Fruit fly (Drosophila melanogaster) whole organism, embryonic: ENCODE results near the gene Sytbeta.

Source experiments
- BEAF-32 ChIP-seq: fragments of 200-800 bp; sonication (Bioruptor generic); optimal IDR thresholded peaks from 3 replicates; lab custom pipeline; 2017; ENCODE audit warnings: missing biosample characterization, missing genetic modification characterization, mild to moderate bottlenecking, moderate library complexity, missing genetic modification reagents
- Bgb ChIP-seq: fragments of 200-800 bp; sonication (Bioruptor generic); IDR thresholded peaks from 2 replicates; pipeline ENCODE4 v1.3.6; 2022; ENCODE audit warnings: missing biosample characterization, missing genetic modification characterization; ENCODE audit not compliant: partially characterized antibody
- BtbVII ChIP-seq: fragments of 200-800 bp; sonication (Bioruptor generic); optimal IDR thresholded peaks from 3 replicates; lab custom pipeline; 2017; ENCODE audit warnings: missing biosample characterization, mild to moderate bottlenecking, missing genetic modification characterization
- CG10366 ChIP-seq: fragments of 200-800 bp; sonication (Bioruptor generic); IDR thresholded peaks from 2 replicates; pipeline ENCODE4 v1.3.6; 2022; ENCODE audit warnings: missing biosample characterization, missing genetic modification characterization
- CG12071 ChIP-seq: fragments of 200-800 bp; sonication (Bioruptor generic); optimal IDR thresholded peaks from 3 replicates; lab custom pipeline; 2018; ENCODE audit warnings: missing biosample characterization, mild to moderate bottlenecking, missing genetic modification characterization
- CG12155 ChIP-seq: fragments of 200-800 bp; sonication (Bioruptor generic); optimal IDR thresholded peaks from 3 replicates; lab custom pipeline; 2016; ENCODE audit warnings: missing biosample characterization, missing genetic modification characterization
- CG15011 ChIP-seq: fragments of 200-800 bp; sonication (Bioruptor generic); optimal IDR thresholded peaks from 3 replicates; lab custom pipeline; 2018; ENCODE audit warnings: missing biosample characterization, mild to moderate bottlenecking, missing genetic modification characterization
- CG16779 ChIP-seq: fragments of 200-800 bp; sonication (Bioruptor generic); IDR thresholded peaks from 2 replicates; pipeline ENCODE4 v1.3.6; 2022; ENCODE audit warnings: missing biosample characterization, missing genetic modification characterization
- CG16815 ChIP-seq: fragments of 200-800 bp; sonication (Bioruptor generic); optimal IDR thresholded peaks from 3 replicates; lab custom pipeline; 2017; ENCODE audit warnings: missing biosample characterization, mild to moderate bottlenecking, missing genetic modification characterization
- CG18011 ChIP-seq: fragments of 200-800 bp; sonication (Bioruptor generic); optimal IDR thresholded peaks from 2 replicates; lab custom pipeline; 2017; ENCODE audit warnings: missing biosample characterization, missing genetic modification characterization, mild to moderate bottlenecking, moderate library complexity, missing genotype
- CG2875 ChIP-seq: fragments of 200-800 bp; sonication (Bioruptor generic); optimal IDR thresholded peaks from 2 replicates; lab custom pipeline; 2017; ENCODE audit warnings: missing biosample characterization, mild to moderate bottlenecking, missing genetic modification characterization, missing genetic modification reagents
- CG30431 ChIP-seq: fragments of 200-800 bp; sonication (Bioruptor generic); optimal IDR thresholded peaks from 2 replicates; lab custom pipeline; 2017; ENCODE audit warnings: missing biosample characterization, missing genetic modification characterization
- CG5245 ChIP-seq: fragments of 200-800 bp; sonication (Bioruptor generic); optimal IDR thresholded peaks from 3 replicates; lab custom pipeline; 2016; ENCODE audit warnings: missing biosample characterization, missing genetic modification characterization
- CG6689 ChIP-seq: fragments of 200-800 bp; sonication (Bioruptor generic); IDR thresholded peaks from 2 replicates; pipeline ENCODE4 v1.3.6; 2022; ENCODE audit warnings: missing biosample characterization, missing genetic modification characterization
- CG8281 ChIP-seq: fragments of 200-800 bp; sonication (Bioruptor generic); optimal IDR thresholded peaks from 2 replicates; lab custom pipeline; 2018; ENCODE audit warnings: missing biosample characterization, mild to moderate bottlenecking, missing genetic modification characterization, moderate library complexity
- CG8478 ChIP-seq: fragments of >200 bp; optimal IDR thresholded peaks from 2 replicates; lab custom pipeline; 2018
- Chrac-16 ChIP-seq: fragments of 200-800 bp; sonication (Bioruptor generic); optimal IDR thresholded peaks from 3 replicates; lab custom pipeline; 2016; ENCODE audit warnings: missing biosample characterization, missing genetic modification characterization
- D19A ChIP-seq: fragments of 200-800 bp; optimal IDR thresholded peaks from 3 replicates; lab custom pipeline; 2019; ENCODE audit warnings: missing biosample characterization, mild to moderate bottlenecking, missing genetic modification characterization, moderate library complexity
- Dfd ChIP-seq, 2 experiments: fragments of >200 bp; optimal IDR thresholded peaks; 2 replicates each; lab custom pipeline; 2017; ENCODE audit warnings: missing biosample characterization in 2 of 2, missing genetic modification characterization in 2 of 2
- Dll ChIP-seq: fragments of 200-800 bp; sonication (Bioruptor generic); IDR thresholded peaks from 4 replicates; pipeline ENCODE4 v1.3.6; 2022; ENCODE audit warnings: missing biosample characterization, missing genetic modification characterization; ENCODE audit not compliant: partially characterized antibody
- E2f1 ChIP-seq: fragments of 200-800 bp; sonication (Bioruptor generic); IDR thresholded peaks from 2 replicates; pipeline ENCODE4 v1.3.6; 2022; ENCODE audit warnings: missing biosample characterization, missing genetic modification characterization
- Gsc ChIP-seq: fragments of 200-800 bp; sonication (Bioruptor generic); IDR thresholded peaks from 2 replicates; pipeline ENCODE4 v1.3.6; 2022; ENCODE audit warnings: missing biosample characterization, missing genetic modification characterization
- HLH54F ChIP-seq: fragments of 200-800 bp; sonication (Bioruptor generic); optimal IDR thresholded peaks from 3 replicates; lab custom pipeline; 2016; ENCODE audit warnings: missing biosample characterization, missing genetic modification characterization
- HLHmδ ChIP-seq: fragments of 200-800 bp; sonication (Bioruptor generic); optimal IDR thresholded peaks from 2 replicates; lab custom pipeline; 2018; ENCODE audit warnings: missing biosample characterization, mild to moderate bottlenecking, missing genetic modification characterization, moderate library complexity
- Hand ChIP-seq: fragments of 200-800 bp; sonication (Bioruptor generic); optimal IDR thresholded peaks from 2 replicates; lab custom pipeline; 2017; ENCODE audit warnings: mild to moderate bottlenecking, missing biosample characterization, missing genetic modification reagents, missing genetic modification characterization
- HmgD ChIP-seq: fragments of 200-800 bp; sonication (Bioruptor generic); optimal IDR thresholded peaks from 3 replicates; lab custom pipeline; 2016; ENCODE audit warnings: missing biosample characterization, missing genetic modification characterization
- Hr51 ChIP-seq, 2 experiments: fragments of 200-800 bp; sonication (Bioruptor generic); optimal IDR thresholded peaks; 2 replicates in 1 of 2; 3 replicates in 1 of 2; lab custom pipeline; 2016 to 2018; ENCODE audit warnings: missing biosample characterization in 2 of 2, missing genetic modification characterization in 2 of 2, mild to moderate bottlenecking in 1 of 2, moderate library complexity in 1 of 2
- Hr78 ChIP-seq, 2 experiments: fragments of 200-800 bp in 1 of 2; fragments of >200 bp in 1 of 2; sonication (Bioruptor generic) in 1 of 2; optimal IDR thresholded peaks; 2 replicates each; lab custom pipeline; 2017 to 2019; ENCODE audit warnings: missing biosample characterization in 2 of 2, missing genetic modification characterization in 2 of 2, mild to moderate bottlenecking in 1 of 2, moderate library complexity in 1 of 2
- Hsf ChIP-seq: fragments of 200-800 bp; sonication (Bioruptor generic); optimal IDR thresholded peaks from 3 replicates; lab custom pipeline; 2016; ENCODE audit warnings: missing biosample characterization, missing genetic modification characterization
- Mrtf ChIP-seq: fragments of 200-800 bp; sonication (Bioruptor generic); IDR thresholded peaks from 3 replicates; pipeline ENCODE4 v1.3.6; 2022; ENCODE audit warnings: missing biosample characterization, missing genetic modification characterization
- Sox100B ChIP-seq: fragments of 200-800 bp; sonication (Bioruptor generic); optimal IDR thresholded peaks from 3 replicates; lab custom pipeline; 2018; ENCODE audit warnings: missing biosample characterization, mild to moderate bottlenecking, missing genetic modification characterization
- Xbp1 ChIP-seq: fragments of 200-800 bp; sonication (Bioruptor generic); optimal IDR thresholded peaks from 3 replicates; lab custom pipeline; 2016; ENCODE audit warnings: missing biosample characterization, mild to moderate bottlenecking, missing genetic modification characterization
- Xrp1 ChIP-seq: fragments of 200-800 bp; sonication (Bioruptor generic); IDR thresholded peaks from 2 replicates; pipeline ENCODE4 v1.3.6; 2022; ENCODE audit warnings: missing biosample characterization, missing genetic modification characterization
- aop ChIP-seq: fragments of 200-800 bp; sonication (Bioruptor generic); IDR thresholded peaks from 2 replicates; pipeline ENCODE4 v1.3.6; 2022; ENCODE audit warnings: missing biosample characterization, missing genetic modification characterization
- eve ChIP-seq, 2 experiments: fragments of >200 bp; optimal IDR thresholded peaks; 2 replicates each; lab custom pipeline; 2017; ENCODE audit warnings: missing biosample characterization in 2 of 2, missing genetic modification characterization in 2 of 2
- ftz-f1 ChIP-seq: fragments of 200-800 bp; sonication (Bioruptor generic); optimal IDR thresholded peaks from 2 replicates; lab custom pipeline; 2016; ENCODE audit warnings: missing biosample characterization, missing genetic modification characterization
- h ChIP-seq: fragments of >200 bp; optimal IDR thresholded peaks from 2 replicates; lab custom pipeline; 2017
- hkb ChIP-seq, 2 experiments: fragments of 200-800 bp in 1 of 2; fragments of >200 bp in 1 of 2; sonication (Bioruptor generic) in 1 of 2; IDR thresholded peaks in 1 of 2; optimal IDR thresholded peaks in 1 of 2; 2 replicates each; pipeline versions ENCODE4 v1.3.6 to Lab custom; 2017 to 2022; ENCODE audit warnings: missing biosample characterization in 1 of 2, missing genetic modification characterization in 1 of 2
- insv ChIP-seq, 2 experiments: fragments of 200-800 bp; sonication (Bioruptor generic); optimal IDR thresholded peaks; 3 replicates each; lab custom pipeline; 2016 to 2018; ENCODE audit warnings: missing biosample characterization in 2 of 2, missing genetic modification characterization in 2 of 2
- lola ChIP-seq, 3 experiments: fragments of >200 bp in 2 of 3; fragments of 200-800 bp in 1 of 3; sonication (Bioruptor generic) in 1 of 3; optimal IDR thresholded peaks; 2 replicates each; lab custom pipeline; 2017 to 2019; ENCODE audit warnings: missing biosample characterization in 3 of 3, missing genetic modification characterization in 3 of 3, mild to moderate bottlenecking in 1 of 3, moderate library complexity in 1 of 3
- rib ChIP-seq: fragments of 200-800 bp; sonication (Bioruptor generic); IDR thresholded peaks from 2 replicates; pipeline ENCODE4 v1.3.6; 2022; ENCODE audit warnings: missing biosample characterization, missing genetic modification characterization
- salm ChIP-seq: fragments of 200-800 bp; sonication (Bioruptor generic); optimal IDR thresholded peaks from 2 replicates; lab custom pipeline; 2018; ENCODE audit warnings: missing biosample characterization, mild to moderate bottlenecking, missing genetic modification characterization
- sima ChIP-seq: fragments of 200-800 bp; sonication (Bioruptor generic); optimal IDR thresholded peaks from 2 replicates; lab custom pipeline; 2016; ENCODE audit warnings: missing biosample characterization, missing genetic modification characterization
- sob ChIP-seq: fragments of 200-800 bp; sonication (Bioruptor generic); IDR thresholded peaks from 2 replicates; pipeline ENCODE4 v1.3.6; 2022; ENCODE audit warnings: missing biosample characterization, missing genetic modification characterization
- trem ChIP-seq: fragments of 200-800 bp; optimal IDR thresholded peaks from 3 replicates; lab custom pipeline; 2019; ENCODE audit warnings: missing biosample characterization, mild to moderate bottlenecking, missing genetic modification characterization, moderate library complexity
- tup ChIP-seq: fragments of 200-800 bp; sonication (Bioruptor generic); optimal IDR thresholded peaks from 2 replicates; lab custom pipeline; 2016; ENCODE audit warnings: missing biosample characterization, mild to moderate bottlenecking, missing genetic modification characterization, moderate library complexity
- yki ChIP-seq: fragments of >200 bp; optimal IDR thresholded peaks from 3 replicates; lab custom pipeline; 2018

Gene Sytbeta

DNA sequence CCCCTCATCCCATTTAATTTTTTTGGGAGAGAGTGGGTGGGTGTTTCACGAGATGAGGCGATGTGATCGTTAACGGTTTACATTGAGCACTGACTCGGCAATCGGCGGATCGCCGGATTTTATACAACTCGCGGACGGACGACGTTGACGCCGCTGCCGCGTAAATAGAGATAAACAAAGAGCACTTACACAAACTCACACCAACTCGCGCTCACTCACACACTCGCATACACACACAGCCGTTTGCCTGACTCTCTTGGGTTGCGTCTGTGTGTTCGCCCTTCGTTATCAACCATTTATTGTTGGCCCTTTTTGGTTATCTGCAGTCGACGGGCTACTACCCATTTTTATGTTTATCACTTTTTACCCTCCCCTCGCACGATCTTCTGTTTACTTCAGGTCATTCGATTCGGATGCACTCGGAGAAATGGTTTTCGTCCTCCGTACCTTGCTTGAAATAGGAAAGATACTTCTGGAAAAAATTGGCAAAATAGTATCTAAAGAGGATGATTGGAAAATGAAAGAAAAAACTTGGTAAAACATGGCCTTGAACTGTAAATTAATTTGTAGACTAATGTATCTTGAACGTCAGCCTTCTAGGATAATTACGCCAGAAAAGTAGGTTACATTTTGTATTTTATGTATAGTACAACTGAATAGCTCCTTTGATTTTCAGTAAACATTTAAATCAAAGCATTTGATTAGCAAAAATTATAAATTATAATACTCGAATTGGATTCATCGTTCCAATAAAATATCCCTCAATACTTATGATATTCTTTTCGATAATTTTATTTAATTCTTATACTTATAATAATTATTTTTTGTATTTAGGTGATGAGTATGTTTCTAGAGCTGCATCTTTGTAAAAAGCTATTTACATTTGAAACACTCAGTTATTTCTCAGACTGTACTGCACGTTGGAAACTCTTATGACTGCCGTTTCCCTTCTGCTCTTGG lies 87.0 kb downstream of the Sytbeta start (continued):
- TF ChIP-seq Mrtf (GFP tag; lab: Robert Waterston, UW), result 0 out of 3 replicates have a peak, but pooled peaks have one; percentile 27
- peak; percentile 26 for TF ChIP-seq Chrac-16
- TF ChIP-seq BtbVII (GFP tag; lab: Kevin White, UChicago), result no peak
- peak; percentile 23 for TF ChIP-seq CG2875 (GFP tag; lab: Kevin White, UChicago)
- TF ChIP-seq Hr78 (GFP tag; optimal IDR thresholded peaks at IDR 0.05; lab: Kevin White, UChicago), result peak in 1 of 2 experiments; percentile 94
- peak in 1 of 2 experiments; percentile 59 for TF ChIP-seq eve (GFP tag; optimal IDR thresholded peaks at IDR 0.05; lab: Kevin White, UChicago)
- no peak for TF ChIP-seq CG12155 (GFP tag; lab: Kevin White, UChicago)
- peak; percentile 28 for TF ChIP-seq ftz-f1 (GFP tag; lab: Kevin White, UChicago)
- peak; percentile 67; the same call in 1 of the 2 replicates for TF ChIP-seq sob (GFP tag; lab: Robert Waterston, UW)
- no peak for TF ChIP-seq E2f1 (GFP tag; lab: Robert Waterston, UW)
- TF ChIP-seq Gsc (GFP tag; lab: Robert Waterston, UW), result no peak
- TF ChIP-seq Hr51 (GFP tag; optimal IDR thresholded peaks at IDR 0.05; lab: Kevin White, UChicago), result peak in 1 of 2 experiments; percentile 14
- TF ChIP-seq CG10366 (GFP tag; lab: Robert Waterston, UW), result no peak; the same call in 1 of the 2 replicates
- no peak for TF ChIP-seq Hand (GFP tag; lab: Kevin White, UChicago)
- TF ChIP-seq CG8478 (lab: Kevin White, UChicago), result no peak
- TF ChIP-seq trem (tag; lab: Kevin White, UChicago), result peak; percentile 41
- peak in 1 of 2 experiments; percentile 36 for TF ChIP-seq insv (GFP tag; optimal IDR thresholded peaks at IDR 0.05; lab: Kevin White, UChicago)
- TF ChIP-seq HLH54F (GFP tag; lab: Kevin White, UChicago), result no peak
- TF ChIP-seq CG5245 (GFP tag; lab: Kevin White, UChicago), result no peak
- TF ChIP-seq CG6689, result peak; percentile 30; the same call in 1 of the 2 replicates
- no peak for TF ChIP-seq salm (tag; lab: Kevin White, UChicago)
- TF ChIP-seq CG16779 (GFP tag; lab: Robert Waterston, UW), result no peak
- TF ChIP-seq D19A, result no peak
- peak; percentile 51 for TF ChIP-seq Sox100B (GFP tag; lab: Kevin White, UChicago)
- peak; percentile 25 for TF ChIP-seq Xbp1 (GFP tag; lab: Kevin White, UChicago)
- peak; percentile 67 for TF ChIP-seq CG16815
- peak; percentile 36 for TF ChIP-seq CG30431 (GFP tag; lab: Kevin White, UChicago)
- TF ChIP-seq Dll (GFP tag; lab: Robert Waterston, UW), result 0 out of 4 replicates have a peak, but pooled peaks have one; percentile 36
- TF ChIP-seq sima (GFP tag; lab: Kevin White, UChicago), result no peak
- TF ChIP-seq Bgb, result peak; percentile 58; the same call in 1 of the 2 replicates
- no peak for TF ChIP-seq hkb (optimal IDR thresholded peaks at IDR 0.05; lab: Kevin White, UChicago)
- peak; percentile 68 for TF ChIP-seq hkb (GFP tag; IDR thresholded peaks at IDR 0.05; lab: Robert Waterston, UW)
- TF ChIP-seq CG15011, result no peak
- peak; percentile 65; the same call in 1 of the 2 replicates for TF ChIP-seq rib (GFP tag; lab: Robert Waterston, UW)
- no peak for TF ChIP-seq Dfd (GFP tag; optimal IDR thresholded peaks at IDR 0.05; lab: Kevin White, UChicago)
- TF ChIP-seq aop (GFP tag; lab: Robert Waterston, UW), result peak; percentile 44; the same call in 1 of the 2 replicates
- no peak; the same call in 1 of the 2 replicates for TF ChIP-seq Xrp1
- no peak for TF ChIP-seq h (lab: Kevin White, UChicago)
- peak; percentile 32 for TF ChIP-seq CG8281 (tag; lab: Kevin White, UChicago)
- TF ChIP-seq BEAF-32 (GFP tag; lab: Kevin White, UChicago), result no peak
- TF ChIP-seq HLHmδ, result peak; percentile 9
- no peak for TF ChIP-seq tup (GFP tag; lab: Kevin White, UChicago)
- TF ChIP-seq CG18011, result no peak
- TF ChIP-seq lola (GFP tag; optimal IDR thresholded peaks at IDR 0.05; lab: Kevin White, UChicago), result peak in 1 of 3 experiments; percentile 92
- no peak for TF ChIP-seq HmgD
- no peak for TF ChIP-seq yki (lab: Kevin White, UChicago)
- no peak for TF ChIP-seq CG12071
- peak; percentile 43 for TF ChIP-seq Hsf (GFP tag; lab: Kevin White, UChicago)
